Worm (Caenorhabditis elegans): ENCODE data around the gene C26B2.8.

Gene C26B2.8

DNA sequence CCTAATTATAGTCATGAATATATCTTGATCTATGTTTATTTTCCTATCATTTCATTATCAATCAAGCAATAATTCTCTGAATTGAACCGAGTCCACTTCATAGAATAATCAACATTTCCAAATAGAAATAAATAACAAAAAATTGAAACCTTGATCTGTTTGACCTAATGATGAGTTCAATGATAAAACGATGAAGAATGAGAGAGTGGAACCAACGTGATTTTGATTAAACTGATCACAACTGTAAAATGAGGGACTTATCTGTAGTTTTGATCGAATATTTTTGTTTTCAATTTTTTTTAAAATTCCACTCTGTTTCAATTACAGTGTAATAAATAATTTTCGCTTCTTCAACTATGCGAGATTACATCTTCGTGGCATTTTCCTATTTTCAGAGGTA, 28.9 kb downstream of the C26B2.8 start:
- TF ChIP-seq nhr-25 (tag; optimal IDR thresholded peaks at IDR 0.05; ENCODE audit: borderline replicate concordance, insufficient read depth) = peak; percentile 19
- TF ChIP-seq mdl-1 (tag; optimal IDR thresholded peaks at IDR 0.05) = peak in 1 of 2 experiments; percentile 37
- TF ChIP-seq lin-1 (GFP tag; IDR thresholded peaks at IDR 0.05) = no peak
- TF ChIP-seq nhr-28 (tag; optimal IDR thresholded peaks at IDR 0.05) = peak; percentile 40
- TF ChIP-seq mxl-3 (GFP tag; optimal IDR thresholded peaks at IDR 0.05) = peak; percentile 20
- TF ChIP-seq fos-1 (tag; optimal IDR thresholded peaks at IDR 0.05) = no peak

DNA sequence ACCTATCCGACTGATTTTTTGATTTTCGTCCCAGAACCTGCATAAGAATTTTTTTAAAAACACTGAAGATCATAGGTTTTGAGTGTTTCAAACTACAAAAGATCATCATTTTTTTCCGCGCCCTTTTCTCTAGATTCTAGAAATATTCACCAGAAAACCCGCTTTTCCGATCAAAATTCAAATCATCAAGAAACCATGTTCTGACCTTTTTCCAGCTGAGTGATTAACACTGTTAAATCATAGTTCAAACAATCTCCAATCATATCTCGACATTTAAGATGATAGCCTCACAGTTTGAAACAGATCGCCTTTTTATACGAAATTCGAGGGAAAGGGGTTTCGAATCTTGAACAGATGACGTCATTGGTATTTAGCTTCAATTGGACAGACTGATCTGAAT, 29.8 kb downstream of the C26B2.8 start:
- TF ChIP-seq nhr-25 (tag; optimal IDR thresholded peaks at IDR 0.05; ENCODE audit: borderline replicate concordance, insufficient read depth) = peak; percentile 19
- TF ChIP-seq nhr-28 (tag; optimal IDR thresholded peaks at IDR 0.05) = peak; percentile 54
- peak in 1 of 2 experiments; percentile 40 for TF ChIP-seq mdl-1 (tag; optimal IDR thresholded peaks at IDR 0.05)
- TF ChIP-seq nhr-48 (tag; optimal IDR thresholded peaks at IDR 0.05) = peak; percentile 62
- TF ChIP-seq zip-11 (GFP tag; IDR thresholded peaks at IDR 0.05) = no peak
- TF ChIP-seq hlh-11 (tag; optimal IDR thresholded peaks at IDR 0.05) = peak; percentile 17
- no peak for TF ChIP-seq nhr-102 (tag; optimal IDR thresholded peaks at IDR 0.05)
- peak; percentile 0 for TF ChIP-seq nhr-76 (tag; optimal IDR thresholded peaks at IDR 0.05)

DNA sequence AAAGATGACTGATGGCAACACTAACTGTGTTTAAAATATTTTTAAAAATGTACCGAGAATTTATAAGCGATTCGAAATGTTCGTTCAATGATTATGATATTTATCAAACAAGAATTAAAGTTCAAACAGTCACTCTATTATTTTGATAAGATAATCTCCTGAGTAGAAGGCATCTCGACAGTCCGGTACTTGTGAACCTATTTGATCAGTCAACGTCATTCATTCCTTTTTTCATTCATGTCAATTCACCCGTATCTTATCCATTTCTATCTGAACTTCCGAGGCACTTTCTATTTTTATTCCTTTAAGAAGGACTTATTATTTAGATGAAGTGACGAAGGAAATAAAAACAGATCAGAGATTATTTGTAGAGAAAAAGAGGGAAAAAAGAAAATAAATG, 30.6 kb downstream of the C26B2.8 start, which contains the start of gene nhr-258:
Gene nhr-258 (plus strand): TSS at position 365 of the 400 bp plus-strand sequence.
- TF ChIP-seq daf-16 (GFP tag; optimal IDR thresholded peaks at IDR 0.05) (no peak), daf-16 (tag; optimal IDR thresholded peaks at IDR 0.05) (no peak), dmd-6 (GFP tag; IDR thresholded peaks at IDR 0.05) (peak; percentile 32; the same call in 1 of the 2 replicates), lin-1 (GFP tag; IDR thresholded peaks at IDR 0.05) (no peak), aha-1 (tag) (peak; percentile 30), nhr-28 (tag; optimal IDR thresholded peaks at IDR 0.05) (peak; percentile 25)

DNA sequence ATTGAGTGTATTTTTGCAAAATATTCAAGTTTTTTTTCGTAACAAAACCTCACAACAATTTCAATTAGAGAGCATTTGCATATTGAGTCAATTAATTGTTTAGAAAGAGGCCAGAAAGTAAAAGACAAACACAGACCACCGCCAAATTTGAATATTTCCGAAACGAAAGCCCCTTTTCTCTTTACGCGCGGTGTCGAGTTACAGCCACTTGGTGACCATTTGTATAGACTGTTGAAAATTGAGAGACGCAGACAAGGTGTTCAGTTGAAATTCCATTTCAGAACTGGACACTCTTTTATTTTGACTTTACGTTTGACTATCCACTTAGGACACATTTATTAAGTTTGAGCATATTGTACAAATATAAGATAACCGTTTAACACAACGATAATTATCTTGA, 34.1 kb downstream of the C26B2.8 start:
- no peak for TF ChIP-seq nhr-41 (GFP tag; IDR thresholded peaks at IDR 0.05)
- no peak for TF ChIP-seq saeg-2 (GFP tag; IDR thresholded peaks at IDR 0.05)
- no peak for TF ChIP-seq lir-3 (tag; optimal IDR thresholded peaks at IDR 0.05)
- no peak for TF ChIP-seq nhr-10 (tag; optimal IDR thresholded peaks at IDR 0.05)
- TF ChIP-seq rbr-2 (tag; optimal IDR thresholded peaks at IDR 0.05) = no peak
- TF ChIP-seq lin-13 (GFP tag; optimal IDR thresholded peaks at IDR 0.05) = no peak
- TF ChIP-seq lin-1 (GFP tag; IDR thresholded peaks at IDR 0.05) = no peak
- TF ChIP-seq zag-1 (tag; optimal IDR thresholded peaks at IDR 0.05) = no peak
- TF ChIP-seq unc-39 (tag; optimal IDR thresholded peaks at IDR 0.05) = no peak
- TF ChIP-seq Y75B8A.6 (GFP tag; IDR thresholded peaks at IDR 0.05) = no peak
- no peak for TF ChIP-seq zip-11 (GFP tag; IDR thresholded peaks at IDR 0.05)
- no peak for TF ChIP-seq hif-1 (tag; optimal IDR thresholded peaks at IDR 0.05)
- TF ChIP-seq ces-1 (GFP tag; optimal IDR thresholded peaks at IDR 0.05) = no peak
- TF ChIP-seq zip-2 (tag; optimal IDR thresholded peaks at IDR 0.05) = no peak
- no peak for TF ChIP-seq daf-19 (GFP tag; conservative IDR thresholded peaks at IDR 0.05)
- no peak for TF ChIP-seq egl-43 (GFP tag; IDR thresholded peaks at IDR 0.05)
- TF ChIP-seq skn-1 (tag; optimal IDR thresholded peaks at IDR 0.05) = no peak
- no peak for TF ChIP-seq nhr-6 (tag; optimal IDR thresholded peaks at IDR 0.05)
- TF ChIP-seq lin-39 (tag; optimal IDR thresholded peaks at IDR 0.05) = no peak
- no peak for TF ChIP-seq ceh-20 (GFP tag; IDR thresholded peaks at IDR 0.05)

DNA sequence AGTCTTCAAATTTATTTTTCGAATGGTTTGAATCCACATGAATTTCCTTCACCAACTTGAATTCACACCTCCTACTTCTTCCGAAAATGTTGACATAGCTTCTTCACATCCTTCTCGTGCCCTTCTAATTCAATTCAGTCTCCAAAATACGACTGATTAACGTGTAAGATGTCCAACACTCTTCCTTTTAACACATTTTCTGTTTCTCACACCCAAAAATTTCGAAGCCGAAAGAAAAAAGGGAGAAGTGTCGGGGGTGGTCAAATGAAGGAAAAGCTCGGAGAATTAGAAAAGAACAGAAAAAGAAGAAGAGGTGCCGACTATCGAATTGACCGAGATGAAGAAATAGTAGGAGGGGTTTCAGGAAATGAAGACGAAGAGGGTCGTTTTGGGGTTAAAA, 38.7 kb downstream of the C26B2.8 start:
- TF ChIP-seq D1046.2 (GFP tag; IDR thresholded peaks at IDR 0.05) = no peak
- TF ChIP-seq ama-1 (optimal IDR thresholded peaks at IDR 0.05) = no peak
- no peak for TF ChIP-seq lim-7 (GFP tag; IDR thresholded peaks at IDR 0.05)
- TF ChIP-seq daf-16 (GFP tag; optimal IDR thresholded peaks at IDR 0.05) = no peak
- TF ChIP-seq daf-16 (tag; optimal IDR thresholded peaks at IDR 0.05) = no peak
- TF ChIP-seq ztf-11 (tag; optimal IDR thresholded peaks at IDR 0.05) = no peak
- TF ChIP-seq hif-1 (tag; optimal IDR thresholded peaks at IDR 0.05) = no peak
- TF ChIP-seq nhr-237 (tag; optimal IDR thresholded peaks at IDR 0.05) = no peak
- no peak for TF ChIP-seq nhr-11 (tag; optimal IDR thresholded peaks at IDR 0.05)
- TF ChIP-seq F44E2.7 (GFP tag; IDR thresholded peaks at IDR 0.05) = no peak
- TF ChIP-seq set-16 (GFP tag; IDR thresholded peaks at IDR 0.05) = no peak
- TF ChIP-seq dmd-9 (GFP tag; IDR thresholded peaks at IDR 0.05) = no peak
- TF ChIP-seq daf-8 (GFP tag; IDR thresholded peaks at IDR 0.05) = no peak
- no peak for TF ChIP-seq nhr-42 (GFP tag; IDR thresholded peaks at IDR 0.05)
- no peak for TF ChIP-seq hlh-30 (tag; optimal IDR thresholded peaks at IDR 0.05; ENCODE audit: insufficient read depth)
- no peak for TF ChIP-seq lsy-2 (tag; optimal IDR thresholded peaks at IDR 0.05)
- no peak for TF ChIP-seq ceh-44 (GFP tag; IDR thresholded peaks at IDR 0.05)
- TF ChIP-seq lir-3 (tag; optimal IDR thresholded peaks at IDR 0.05) = no peak

Data from whole organism, L4 larva.